Fruit fly (Drosophila melanogaster) whole organism, embryonic: ENCODE results near the gene tup.

Source experiments
- Atf6 ChIP-seq: fragments of 200-800 bp; sonication (Bioruptor generic); IDR thresholded peaks from 2 replicates; pipeline ENCODE4 v1.3.6; 2022; ENCODE audit warnings: missing biosample characterization, missing genetic modification characterization
- CG11085 ChIP-seq: fragments of 200-800 bp; sonication (Bioruptor generic); IDR thresholded peaks from 2 replicates; pipeline ENCODE4 v1.3.6; 2022; ENCODE audit warnings: missing biosample characterization, missing genetic modification characterization
- CG11093 ChIP-seq: fragments of 200-800 bp; sonication (Bioruptor generic); IDR thresholded peaks from 3 replicates; pipeline ENCODE4 v1.3.6; 2022; ENCODE audit warnings: missing biosample characterization, missing genetic modification characterization
- CG12236 ChIP-seq: fragments of 200-800 bp; sonication (Bioruptor generic); optimal IDR thresholded peaks from 2 replicates; lab custom pipeline; 2016; ENCODE audit warnings: missing biosample characterization, missing genetic modification characterization
- CG12391 ChIP-seq: fragments of 200-800 bp; sonication (Bioruptor generic); optimal IDR thresholded peaks from 3 replicates; lab custom pipeline; 2018; ENCODE audit warnings: missing biosample characterization, mild to moderate bottlenecking, missing genetic modification characterization, moderate library complexity
- CG17328 ChIP-seq: fragments of 200-800 bp; sonication (Bioruptor generic); IDR thresholded peaks from 2 replicates; pipeline ENCODE4 v1.3.6; 2022; ENCODE audit warnings: missing biosample characterization, missing genetic modification characterization
- CG17802 ChIP-seq: fragments of 200-800 bp; sonication (Bioruptor generic); optimal IDR thresholded peaks from 2 replicates; lab custom pipeline; 2018; ENCODE audit warnings: missing biosample characterization, mild to moderate bottlenecking, missing genetic modification characterization, moderate library complexity
- CG2678 ChIP-seq: fragments of 200-800 bp; sonication (Bioruptor generic); optimal IDR thresholded peaks from 3 replicates; lab custom pipeline; 2019; ENCODE audit warnings: missing biosample characterization, mild to moderate bottlenecking, missing genetic modification characterization, moderate library complexity
- CG3065 ChIP-seq: fragments of 200-800 bp; sonication (Bioruptor generic); optimal IDR thresholded peaks from 2 replicates; lab custom pipeline; 2016; ENCODE audit warnings: missing biosample characterization, missing genetic modification characterization
- CG5953 ChIP-seq: fragments of 200-800 bp; sonication (Bioruptor generic); IDR thresholded peaks from 2 replicates; pipeline ENCODE4 v1.3.6; 2022; ENCODE audit warnings: missing biosample characterization, missing genetic modification characterization
- CG6654 ChIP-seq: fragments of 200-800 bp; sonication (Bioruptor generic); optimal IDR thresholded peaks from 2 replicates; lab custom pipeline; 2017; ENCODE audit warnings: missing biosample characterization, mild to moderate bottlenecking, missing genetic modification characterization
- CG6791 ChIP-seq: fragments of 200-800 bp; sonication (Bioruptor generic); IDR thresholded peaks from 3 replicates; pipeline ENCODE4 v1.3.6; 2022; ENCODE audit warnings: missing biosample characterization, missing genetic modification characterization; ENCODE audit not compliant: partially characterized antibody
- CG8089 ChIP-seq: fragments of 200-800 bp; sonication (Bioruptor generic); optimal IDR thresholded peaks from 3 replicates; lab custom pipeline; 2016; ENCODE audit warnings: missing biosample characterization, missing genetic modification characterization
- CoRest ChIP-seq: fragments of 200-800 bp; sonication (Bioruptor generic); optimal IDR thresholded peaks from 3 replicates; lab custom pipeline; 2018; ENCODE audit warnings: missing biosample characterization, mild to moderate bottlenecking, missing genetic modification characterization, moderate library complexity
- D ChIP-seq, 2 experiments: fragments of 200-800 bp in 1 of 2; fragments of >200 bp in 1 of 2; sonication (Bioruptor generic) in 1 of 2; optimal IDR thresholded peaks; 2 replicates in 1 of 2; 3 replicates in 1 of 2; lab custom pipeline; 2017; ENCODE audit warnings: mild to moderate bottlenecking in 1 of 2, missing biosample characterization in 1 of 2, missing genetic modification characterization in 1 of 2, missing genetic modification reagents in 1 of 2
- Dad ChIP-seq: fragments of 200-800 bp; sonication (Bioruptor generic); optimal IDR thresholded peaks from 3 replicates; lab custom pipeline; 2016; ENCODE audit warnings: missing biosample characterization, missing genetic modification characterization
- Ets97D ChIP-seq: fragments of 200-800 bp; sonication (Bioruptor generic); optimal IDR thresholded peaks from 3 replicates; lab custom pipeline; 2016; ENCODE audit warnings: missing biosample characterization, missing genetic modification characterization
- HLH3B ChIP-seq: fragments of 200-800 bp; sonication (Bioruptor generic); IDR thresholded peaks from 2 replicates; pipeline ENCODE4 v1.3.6; 2022; ENCODE audit warnings: missing biosample characterization, missing genetic modification characterization
- HLH54F ChIP-seq: fragments of 200-800 bp; sonication (Bioruptor generic); optimal IDR thresholded peaks from 3 replicates; lab custom pipeline; 2016; ENCODE audit warnings: missing biosample characterization, missing genetic modification characterization
- Hand ChIP-seq: fragments of 200-800 bp; sonication (Bioruptor generic); optimal IDR thresholded peaks from 2 replicates; lab custom pipeline; 2017; ENCODE audit warnings: mild to moderate bottlenecking, missing biosample characterization, missing genetic modification reagents, missing genetic modification characterization
- Hr39 ChIP-seq: fragments of >200 bp; optimal IDR thresholded peaks from 2 replicates; lab custom pipeline; 2017
- Nf-YB ChIP-seq: fragments of 200-800 bp; sonication (Bioruptor generic); optimal IDR thresholded peaks from 3 replicates; lab custom pipeline; 2019; ENCODE audit warnings: missing biosample characterization, mild to moderate bottlenecking, missing genetic modification characterization, moderate library complexity
- Opbp ChIP-seq: fragments of 200-800 bp; sonication (Bioruptor generic); IDR thresholded peaks from 3 replicates; pipeline ENCODE4 v1.3.6; 2022; ENCODE audit warnings: missing biosample characterization, missing genetic modification characterization; ENCODE audit not compliant: partially characterized antibody
- aop ChIP-seq: fragments of 200-800 bp; sonication (Bioruptor generic); IDR thresholded peaks from 2 replicates; pipeline ENCODE4 v1.3.6; 2022; ENCODE audit warnings: missing biosample characterization, missing genetic modification characterization
- ato ChIP-seq: fragments of 200-800 bp; sonication (Bioruptor generic); IDR thresholded peaks from 2 replicates; pipeline ENCODE4 v1.3.6; 2022; ENCODE audit warnings: missing biosample characterization, missing genetic modification characterization; ENCODE audit not compliant: partially characterized antibody
- az2 ChIP-seq: fragments of 200-800 bp; sonication (Bioruptor generic); optimal IDR thresholded peaks from 3 replicates; lab custom pipeline; 2016; ENCODE audit warnings: missing biosample characterization, missing genetic modification characterization
- cg ChIP-seq: fragments of 200-800 bp; sonication (Bioruptor generic); optimal IDR thresholded peaks from 3 replicates; lab custom pipeline; 2019; ENCODE audit warnings: missing biosample characterization, mild to moderate bottlenecking, missing genetic modification characterization, moderate library complexity
- da ChIP-seq: fragments of 200-800 bp; sonication (Bioruptor generic); optimal IDR thresholded peaks from 2 replicates; lab custom pipeline; 2016; ENCODE audit warnings: missing biosample characterization, missing genetic modification characterization
- disco-r ChIP-seq: fragments of 200-800 bp; sonication (Bioruptor generic); optimal IDR thresholded peaks from 2 replicates; lab custom pipeline; 2016; ENCODE audit warnings: missing biosample characterization, missing genetic modification characterization
- fd102C ChIP-seq: fragments of 200-800 bp; sonication (Bioruptor generic); optimal IDR thresholded peaks from 2 replicates; lab custom pipeline; 2018; ENCODE audit warnings: missing biosample characterization, mild to moderate bottlenecking, missing genetic modification characterization, moderate library complexity
- fd3F ChIP-seq: fragments of 200-800 bp; sonication (Bioruptor generic); optimal IDR thresholded peaks from 2 replicates; lab custom pipeline; 2018; ENCODE audit warnings: missing biosample characterization, mild to moderate bottlenecking, missing genetic modification characterization, moderate library complexity
- gce ChIP-seq: fragments of 200-800 bp; sonication (Bioruptor generic); IDR thresholded peaks from 3 replicates; pipeline ENCODE4 v1.3.6; 2022; ENCODE audit warnings: missing biosample characterization, missing genetic modification characterization
- grn ChIP-seq: fragments of 200-800 bp; sonication (Bioruptor generic); optimal IDR thresholded peaks from 3 replicates; lab custom pipeline; 2017; ENCODE audit warnings: missing biosample characterization, missing genetic modification characterization
- hb ChIP-seq: fragments of 200-800 bp; sonication (Bioruptor generic); IDR thresholded peaks from 3 replicates; pipeline ENCODE4 v1.3.6; 2022; ENCODE audit warnings: missing biosample characterization, missing genetic modification characterization; ENCODE audit not compliant: partially characterized antibody
- hkb ChIP-seq, 2 experiments: fragments of 200-800 bp in 1 of 2; fragments of >200 bp in 1 of 2; sonication (Bioruptor generic) in 1 of 2; IDR thresholded peaks in 1 of 2; optimal IDR thresholded peaks in 1 of 2; 2 replicates each; pipeline versions ENCODE4 v1.3.6 to Lab custom; 2017 to 2022; ENCODE audit warnings: missing biosample characterization in 1 of 2, missing genetic modification characterization in 1 of 2
- kay ChIP-seq: fragments of 200-800 bp; sonication (Bioruptor generic); optimal IDR thresholded peaks from 2 replicates; lab custom pipeline; 2016; ENCODE audit warnings: missing biosample characterization, missing genetic modification characterization
- luna ChIP-seq: fragments of 200-800 bp; sonication (Bioruptor generic); optimal IDR thresholded peaks from 2 replicates; lab custom pipeline; 2016; ENCODE audit warnings: missing biosample characterization, missing genetic modification characterization
- mam ChIP-seq: fragments of 200-800 bp; sonication (Bioruptor generic); optimal IDR thresholded peaks from 3 replicates; lab custom pipeline; 2016; ENCODE audit warnings: missing biosample characterization, missing genetic modification characterization
- pan ChIP-seq, 4 experiments: fragments of >200 bp in 3 of 4; fragments of 200-800 bp in 1 of 4; sonication (Bioruptor generic) in 1 of 4; optimal IDR thresholded peaks in 3 of 4; IDR thresholded peaks in 1 of 4; 2 replicates each; pipeline versions ENCODE4 v1.3.6 to Lab custom; 2017 to 2022; ENCODE audit warnings: missing biosample characterization in 2 of 4, missing genetic modification characterization in 2 of 4, mixed read lengths in 1 of 4
- pfk ChIP-seq: fragments of 200-800 bp; sonication (Bioruptor generic); optimal IDR thresholded peaks from 2 replicates; lab custom pipeline; 2018; ENCODE audit warnings: missing biosample characterization, mild to moderate bottlenecking, missing genetic modification characterization, moderate library complexity
- repo ChIP-seq: fragments of 200-800 bp; sonication (Bioruptor generic); optimal IDR thresholded peaks from 2 replicates; lab custom pipeline; 2016; ENCODE audit warnings: missing biosample characterization, missing genetic modification characterization
- so ChIP-seq: fragments of 200-800 bp; sonication (Bioruptor generic); IDR thresholded peaks from 3 replicates; pipeline ENCODE4 v1.3.6; 2022; ENCODE audit warnings: missing biosample characterization, missing genetic modification characterization
- tap ChIP-seq: fragments of 200-800 bp; optimal IDR thresholded peaks from 3 replicates; lab custom pipeline; 2019; ENCODE audit warnings: missing biosample characterization, mild to moderate bottlenecking, missing genetic modification characterization, moderate library complexity
- tin ChIP-seq: fragments of 200-800 bp; sonication (Bioruptor generic); optimal IDR thresholded peaks from 3 replicates; lab custom pipeline; 2016; ENCODE audit warnings: missing biosample characterization, missing genetic modification characterization
- toy ChIP-seq: fragments of 200-800 bp; sonication (Bioruptor generic); IDR thresholded peaks from 2 replicates; pipeline ENCODE4 v1.3.6; 2022; ENCODE audit warnings: missing biosample characterization, missing genetic modification characterization
- zf30C ChIP-seq: fragments of 200-800 bp; sonication (Bioruptor generic); optimal IDR thresholded peaks from 3 replicates; lab custom pipeline; 2018; ENCODE audit warnings: missing biosample characterization, mild to moderate bottlenecking, missing genetic modification characterization

tup gene

dm6 chr2L:18858661-18859532, 22.2 kb downstream of the tup start, which contains the start of the genes CG10602 and mRpL13 (continued):
- TF ChIP-seq Dad (GFP tag; lab: Kevin White, UChicago) (no peak), Nf-YB (GFP tag; lab: Kevin White, UChicago) (no peak), toy (GFP tag; lab: Robert Waterston, UW) (no peak), Hr39 (no peak), HLH3B (no peak), Ets97D (GFP tag; lab: Kevin White, UChicago) (peak; percentile 87), so (GFP tag; lab: Robert Waterston, UW) (no peak), pfk (GFP tag; lab: Kevin White, UChicago) (no peak), Hand (GFP tag; lab: Kevin White, UChicago) (no peak), mam (no peak), tin (GFP tag; lab: Kevin White, UChicago) (no peak), pan (optimal IDR thresholded peaks at IDR 0.05; lab: Kevin White, UChicago) (no peak), pan (GFP tag; optimal IDR thresholded peaks at IDR 0.05 in 1 of 2, IDR thresholded peaks at IDR 0.05 in 1 of 2) (no peak), CG17328 (no peak), az2 (GFP tag; lab: Kevin White, UChicago) (no peak)

DNA sequence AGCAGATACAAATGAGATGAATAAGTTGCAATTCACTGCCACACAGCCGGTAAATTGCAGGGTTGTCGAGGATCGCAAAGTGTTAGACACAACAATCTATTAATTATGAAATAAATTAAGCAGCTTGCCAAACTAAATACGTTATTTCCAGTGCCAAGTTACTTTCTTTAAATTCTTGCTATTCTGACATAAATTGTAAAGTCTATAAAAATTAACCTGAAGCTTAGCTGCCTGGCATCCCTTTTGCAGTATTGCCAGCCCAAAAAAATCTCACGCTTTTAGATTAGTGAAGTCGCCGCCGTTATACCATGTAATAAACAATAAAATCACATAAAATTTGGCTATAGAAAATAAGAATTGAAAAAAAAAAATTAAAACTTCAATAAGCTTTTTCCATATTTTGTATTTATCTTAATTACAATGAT, 23.4 kb downstream of the tup start:
- TF ChIP-seq Nf-YB (GFP tag; lab: Kevin White, UChicago) (peak; percentile 69), disco-r (GFP tag; lab: Kevin White, UChicago) (peak; percentile 76), fd3F (GFP tag; lab: Kevin White, UChicago) (peak; percentile 91), CG6654 (GFP tag; lab: Kevin White, UChicago) (peak; percentile 79), CG6791 (GFP tag; lab: Robert Waterston, UW) (no peak), cg (GFP tag; lab: Kevin White, UChicago) (no peak), HLH54F (GFP tag; lab: Kevin White, UChicago) (peak; percentile 92), CG11085 (GFP tag; lab: Robert Waterston, UW) (peak; percentile 83), CG17802 (peak; percentile 72), hb (no peak), CoRest (tag; lab: Kevin White, UChicago) (peak; percentile 94), CG5953 (GFP tag; lab: Robert Waterston, UW) (peak; percentile 71), hkb (optimal IDR thresholded peaks at IDR 0.05; lab: Kevin White, UChicago) (no peak), hkb (GFP tag; IDR thresholded peaks at IDR 0.05; lab: Robert Waterston, UW) (peak; percentile 92), CG12391 (peak; percentile 93), da (peak; percentile 80), D (optimal IDR thresholded peaks at IDR 0.05; lab: Kevin White, UChicago) (no peak), D (GFP tag; optimal IDR thresholded peaks at IDR 0.05; lab: Kevin White, UChicago) (peak; percentile 82), CG3065 (GFP tag; lab: Kevin White, UChicago) (peak; percentile 84), grn (GFP tag; lab: Kevin White, UChicago) (peak; percentile 8), CG8089 (GFP tag; lab: Kevin White, UChicago) (peak; percentile 73), Atf6 (GFP tag; lab: Robert Waterston, UW) (peak; percentile 90), Opbp (no peak), tap (tag; lab: Kevin White, UChicago) (peak; percentile 92), gce (peak; percentile 87; the same call in 2 of the 3 replicates), toy (GFP tag; lab: Robert Waterston, UW) (peak; percentile 79), zf30C (GFP tag; lab: Kevin White, UChicago) (no peak), repo (peak; percentile 64), CG2678 (tag; lab: Kevin White, UChicago) (peak; percentile 95), luna (GFP tag; lab: Kevin White, UChicago) (peak; percentile 57), CG12236 (GFP tag; lab: Kevin White, UChicago) (peak; percentile 74), aop (GFP tag; lab: Robert Waterston, UW) (no peak), fd102C (GFP tag; lab: Kevin White, UChicago) (no peak), CG11093 (GFP tag; lab: Robert Waterston, UW) (peak; percentile 90), ato (no peak), kay (GFP tag; lab: Kevin White, UChicago) (peak; percentile 39)
